Worm (Caenorhabditis elegans) whole organism, young adult: ENCODE results near the gene Y46G5A.8.

Experiments
- F37B4.10 ChIP-seq: fragments of 200-800 bp; sonication (Bioruptor generic); IDR thresholded peaks from 2 replicates; pipeline ENCODE4 v1.3.6; 2022; ENCODE audit warnings: missing genetic modification characterization, missing compliant biosample characterization
- ama-1 ChIP-seq, 3 experiments: fragments of 150-350 bp in 1 of 3; sonication (generic microtip) in 2 of 3; optimal IDR thresholded peaks; 2 replicates each; lab custom pipeline; 2014 to 2018; ENCODE audit warnings: missing biosample characterization in 2 of 3, missing genetic modification characterization in 2 of 3, missing genetic modification reagents in 2 of 3
- madf-10 ChIP-seq: sonication (generic microtip); optimal IDR thresholded peaks from 2 replicates; lab custom pipeline; 2016; ENCODE audit warnings: mild to moderate bottlenecking, missing genetic modification characterization, missing compliant biosample characterization
- pha-4 ChIP-seq: fragments of 150-350 bp; sonication (generic microtip); optimal IDR thresholded peaks from 2 replicates; lab custom pipeline; 2014; ENCODE audit warnings: missing biosample characterization, missing genetic modification reagents, missing genetic modification characterization
- sea-2 ChIP-seq: fragments of 200-800 bp; sonication (Bioruptor generic); IDR thresholded peaks from 2 replicates; pipeline ENCODE4 v1.3.6; 2022; ENCODE audit warnings: missing genetic modification characterization, missing compliant biosample characterization
- unc-62 ChIP-seq: fragments of 150-350 bp; optimal IDR thresholded peaks from 2 replicates; lab custom pipeline; 2014; ENCODE audit warnings: missing biosample characterization, missing genetic modification reagents, missing genetic modification characterization
- zfh-2 ChIP-seq: fragments of 200-800 bp; sonication (Bioruptor generic); conservative IDR thresholded peaks from 2 replicates; pipeline ENCODE4 v1.3.6; 2022; ENCODE audit warnings: missing genetic modification reagents, missing genetic modification characterization, missing compliant biosample characterization
- ztf-18 ChIP-seq: sonication (generic microtip); optimal IDR thresholded peaks from 2 replicates; lab custom pipeline; 2016; ENCODE audit warnings: missing genotype, mild to moderate bottlenecking, missing genetic modification characterization, missing compliant biosample characterization

- TF ChIP-seq ztf-18 (tag; lab: Kevin White, UChicago) (no peak), zfh-2 (GFP tag; lab: Robert Waterston, UW) (no peak), unc-62 (GFP tag; lab: Kevin White, UChicago) (no peak), pha-4 (tag; lab: Kevin White, UChicago) (no peak), F37B4.10 (GFP tag; lab: Robert Waterston, UW) (no peak), madf-10 (tag; lab: Kevin White, UChicago) (no peak), ama-1 (optimal IDR thresholded peaks at IDR 0.05; lab: Kevin White, UChicago) (no peak), ama-1 (GFP tag; optimal IDR thresholded peaks at IDR 0.05; lab: Kevin White, UChicago) (no peak), sea-2 (GFP tag; lab: Robert Waterston, UW) (no peak)
Measured at ce11 chrII:12722685-12723287, 33.4 kb upstream of the Y46G5A.8 start.
